Worm (Caenorhabditis elegans) whole organism, young adult: ENCODE measurements around the gene C56G3.2.

Experiments
- C06A6.2 ChIP-seq: fragments of 200-800 bp; sonication (Bioruptor generic); conservative IDR thresholded peaks from 2 replicates; pipeline ENCODE4 v1.3.6; 2022; ENCODE audit warnings: missing genetic modification characterization, missing compliant biosample characterization
- C17E4.6 ChIP-seq: fragments of 200-800 bp; sonication (Bioruptor generic); IDR thresholded peaks from 2 replicates; pipeline ENCODE4 v1.3.6; 2022; ENCODE audit warnings: missing genetic modification reagents, missing genetic modification characterization, missing compliant biosample characterization
- Y53F4B.3 ChIP-seq: fragments of 200-800 bp; sonication (Bioruptor generic); IDR thresholded peaks from 2 replicates; pipeline ENCODE4 v1.3.6; 2022; ENCODE audit warnings: missing genetic modification reagents, missing genetic modification characterization, missing compliant biosample characterization
- akir-1 ChIP-seq: fragments of 200-800 bp; sonication (Bioruptor generic); optimal IDR thresholded peaks from 2 replicates; lab custom pipeline; 2018; ENCODE audit warnings: mild to moderate bottlenecking, missing genetic modification characterization, moderate library complexity, missing compliant biosample characterization
- aptf-3 ChIP-seq: fragments of 200-800 bp; sonication (Bioruptor generic); IDR thresholded peaks from 2 replicates; pipeline ENCODE4 v1.3.6; 2022; ENCODE audit warnings: missing genetic modification characterization, missing compliant biosample characterization
- bed-1 ChIP-seq: fragments of 200-800 bp; sonication (Bioruptor generic); IDR thresholded peaks from 2 replicates; pipeline ENCODE4 v1.3.6; 2022; ENCODE audit warnings: missing genetic modification reagents, missing genetic modification characterization, missing compliant biosample characterization
- ceh-27 ChIP-seq: fragments of 200-800 bp; sonication (Bioruptor generic); optimal IDR thresholded peaks from 2 replicates; lab custom pipeline; 2018; ENCODE audit warnings: mild to moderate bottlenecking, missing genetic modification characterization, moderate library complexity, missing compliant biosample characterization
- ets-4 ChIP-seq: fragments of 200-800 bp; sonication (Bioruptor generic); optimal IDR thresholded peaks from 2 replicates; lab custom pipeline; 2018; ENCODE audit warnings: mild to moderate bottlenecking, missing genetic modification characterization, missing compliant biosample characterization
- hlh-12 ChIP-seq: sonication (generic microtip); optimal IDR thresholded peaks from 2 replicates; lab custom pipeline; 2016; ENCODE audit warnings: missing genetic modification characterization, missing compliant biosample characterization
- madf-8 ChIP-seq: fragments of 200-800 bp; sonication (Bioruptor generic); conservative IDR thresholded peaks from 2 replicates; pipeline ENCODE4 v1.3.6; 2022; ENCODE audit warnings: missing genetic modification reagents, missing genetic modification characterization, missing compliant biosample characterization
- pha-4 ChIP-seq: fragments of 150-350 bp; sonication (generic microtip); optimal IDR thresholded peaks from 2 replicates; lab custom pipeline; 2014; ENCODE audit warnings: missing biosample characterization, missing genetic modification reagents, missing genetic modification characterization
- sea-2 ChIP-seq: fragments of 200-800 bp; sonication (Bioruptor generic); IDR thresholded peaks from 2 replicates; pipeline ENCODE4 v1.3.6; 2022; ENCODE audit warnings: missing genetic modification characterization, missing compliant biosample characterization
- snpc-4 ChIP-seq, 5 experiments: fragments of 150-350 bp in 1 of 5; sonication (generic microtip) in 4 of 5; optimal IDR thresholded peaks; 2 replicates each; lab custom pipeline; 2014 to 2018; ENCODE audit warnings: missing genetic modification characterization in 5 of 5, missing biosample characterization in 3 of 5, antibody characterized with exemption in 2 of 5, mild to moderate bottlenecking in 2 of 5, missing compliant biosample characterization in 2 of 5, missing genotype in 2 of 5, moderate library complexity in 2 of 5, missing genetic modification reagents in 1 of 5
- unc-62 ChIP-seq: fragments of 150-350 bp; optimal IDR thresholded peaks from 2 replicates; lab custom pipeline; 2014; ENCODE audit warnings: missing biosample characterization, missing genetic modification reagents, missing genetic modification characterization

DNA sequence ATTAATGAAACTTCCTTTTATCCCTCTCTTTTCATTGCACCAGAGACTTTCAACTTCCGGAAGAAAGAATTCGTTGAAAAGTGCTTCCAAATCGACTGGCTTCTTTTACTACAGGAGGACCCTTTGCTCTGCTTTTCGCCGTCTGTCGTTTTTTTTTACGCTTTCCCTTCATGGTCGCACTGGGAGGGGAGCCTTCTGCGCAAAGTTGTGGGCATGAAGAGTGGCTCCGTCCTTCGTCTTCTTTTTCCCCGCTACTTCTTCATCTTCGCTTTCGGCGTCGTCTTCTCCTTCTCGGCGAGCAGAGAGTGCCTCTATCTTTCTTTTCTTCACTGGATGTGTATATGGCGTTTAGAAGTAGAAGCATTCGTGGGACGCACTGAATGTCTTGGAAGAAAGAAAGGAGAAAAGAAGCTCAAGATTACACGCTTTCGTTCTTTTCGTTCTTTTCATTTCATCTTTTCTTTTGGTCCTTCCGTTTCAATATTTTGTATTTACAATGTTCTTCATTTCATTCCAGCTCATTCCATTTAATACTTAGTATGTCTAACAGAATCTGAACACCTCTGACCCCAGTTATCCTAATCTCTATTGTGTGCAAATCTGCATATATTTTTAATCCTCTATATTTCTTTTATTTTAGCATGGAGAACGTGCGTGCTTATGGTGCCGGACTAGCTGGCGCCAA is 38.3 kb upstream of the C56G3.2 start, which contains the start of gene sng-1:
- TF ChIP-seq madf-8 (GFP tag; lab: Robert Waterston, UW) (no peak), pha-4 (tag; lab: Kevin White, UChicago) (no peak), sea-2 (GFP tag; lab: Robert Waterston, UW) (no peak), aptf-3 (GFP tag; lab: Robert Waterston, UW) (no peak), unc-62 (no peak), bed-1 (no peak), hlh-12 (no peak), snpc-4 (GFP tag; optimal IDR thresholded peaks at IDR 0.05; lab: Kevin White, UChicago) (no peak), snpc-4 (tag; optimal IDR thresholded peaks at IDR 0.05; lab: Kevin White, UChicago) (no peak), ceh-27 (GFP tag; lab: Kevin White, UChicago) (no peak), ets-4 (no peak), Y53F4B.3 (no peak), C06A6.2 (GFP tag; lab: Robert Waterston, UW) (no peak), akir-1 (GFP tag; lab: Kevin White, UChicago) (no peak), C17E4.6 (GFP tag; lab: Robert Waterston, UW) (no peak)
